Fruit fly (Drosophila melanogaster) whole organism, embryonic: ENCODE results near the gene Ant2.
A peak's percentile ranks its signal among the peaks of the same experiment; 100 is the strongest.

Experiments used
- Atf-2 ChIP-seq: fragments of 200-800 bp; sonication (Bioruptor generic); optimal IDR thresholded peaks from 2 replicates; lab custom pipeline; 2016; ENCODE audit warnings: missing biosample characterization, missing genetic modification characterization
- Atf3 ChIP-seq: fragments of 200-800 bp; sonication (Bioruptor generic); optimal IDR thresholded peaks from 3 replicates; lab custom pipeline; 2016; ENCODE audit warnings: missing biosample characterization, missing genetic modification characterization
- Bteb2 ChIP-seq: fragments of 200-800 bp; sonication (Bioruptor generic); optimal IDR thresholded peaks from 2 replicates; lab custom pipeline; 2016; ENCODE audit warnings: missing biosample characterization, missing genetic modification characterization
- CG10267 ChIP-seq: fragments of 200-800 bp; sonication (Bioruptor generic); optimal IDR thresholded peaks from 2 replicates; lab custom pipeline; 2018; ENCODE audit warnings: missing biosample characterization, mild to moderate bottlenecking, missing genetic modification characterization, moderate library complexity
- CG11456 ChIP-seq: fragments of 200-800 bp; sonication (Bioruptor generic); IDR thresholded peaks from 3 replicates; pipeline ENCODE4 v1.3.6; 2022; ENCODE audit warnings: missing biosample characterization, missing genetic modification characterization
- CG13287 ChIP-seq: fragments of 200-800 bp; sonication (Bioruptor generic); IDR thresholded peaks from 2 replicates; pipeline ENCODE4 v1.3.6; 2022; ENCODE audit warnings: missing biosample characterization, missing genetic modification characterization; ENCODE audit not compliant: partially characterized antibody
- CG15011 ChIP-seq: fragments of 200-800 bp; sonication (Bioruptor generic); optimal IDR thresholded peaks from 3 replicates; lab custom pipeline; 2018; ENCODE audit warnings: missing biosample characterization, mild to moderate bottlenecking, missing genetic modification characterization
- CG15073 ChIP-seq: fragments of 200-800 bp; sonication (Bioruptor generic); optimal IDR thresholded peaks from 2 replicates; lab custom pipeline; 2016; ENCODE audit warnings: missing biosample characterization, missing genetic modification characterization
- CG16863 ChIP-seq: fragments of 200-800 bp; sonication (Bioruptor generic); optimal IDR thresholded peaks from 3 replicates; lab custom pipeline; 2016; ENCODE audit warnings: missing biosample characterization, missing genetic modification characterization
- CG1832 ChIP-seq: fragments of 200-800 bp; sonication (Bioruptor generic); optimal IDR thresholded peaks from 2 replicates; lab custom pipeline; 2017; ENCODE audit warnings: missing biosample characterization, mild to moderate bottlenecking, missing genetic modification characterization, inconsistent platforms
- CG2129 ChIP-seq: fragments of 200-800 bp; sonication (Bioruptor generic); IDR thresholded peaks from 2 replicates; pipeline ENCODE4 v1.3.6; 2022; ENCODE audit warnings: missing biosample characterization, missing genetic modification characterization; ENCODE audit not compliant: partially characterized antibody
- CG31388 ChIP-seq: fragments of 200-800 bp; sonication (Bioruptor generic); optimal IDR thresholded peaks from 2 replicates; lab custom pipeline; 2016; ENCODE audit warnings: missing biosample characterization, missing genetic modification characterization
- CG4854 ChIP-seq: fragments of 200-800 bp; sonication (Bioruptor generic); optimal IDR thresholded peaks from 2 replicates; lab custom pipeline; 2016; ENCODE audit warnings: missing biosample characterization, missing genetic modification characterization, inconsistent platforms
- CG6175 ChIP-seq: fragments of 200-800 bp; sonication (Bioruptor generic); IDR thresholded peaks from 3 replicates; pipeline ENCODE4 v1.3.6; 2022; ENCODE audit warnings: missing biosample characterization, missing genetic modification characterization
- CG8281 ChIP-seq: fragments of 200-800 bp; sonication (Bioruptor generic); optimal IDR thresholded peaks from 2 replicates; lab custom pipeline; 2018; ENCODE audit warnings: missing biosample characterization, mild to moderate bottlenecking, missing genetic modification characterization, moderate library complexity
- Deaf1 ChIP-seq: fragments of 200-800 bp; optimal IDR thresholded peaks from 3 replicates; lab custom pipeline; 2019; ENCODE audit warnings: missing biosample characterization, mild to moderate bottlenecking, missing genetic modification characterization, moderate library complexity
- Dek ChIP-seq: fragments of 200-800 bp; sonication (Bioruptor generic); optimal IDR thresholded peaks from 3 replicates; lab custom pipeline; 2019; ENCODE audit warnings: missing biosample characterization, mild to moderate bottlenecking, missing genetic modification characterization, moderate library complexity
- Doc2 ChIP-seq: fragments of 200-800 bp; sonication (Bioruptor generic); IDR thresholded peaks from 2 replicates; pipeline ENCODE4 v1.3.6; 2022; ENCODE audit warnings: missing biosample characterization, missing genetic modification characterization
- Dp ChIP-seq: fragments of 200-800 bp; sonication (Bioruptor generic); optimal IDR thresholded peaks from 2 replicates; lab custom pipeline; 2018; ENCODE audit warnings: missing biosample characterization, mild to moderate bottlenecking, missing genetic modification characterization, moderate library complexity
- E2f2 ChIP-seq: fragments of 200-800 bp; sonication (Bioruptor generic); IDR thresholded peaks from 2 replicates; pipeline ENCODE4 v1.3.6; 2022; ENCODE audit warnings: missing biosample characterization, missing genetic modification characterization
- Hmx ChIP-seq: fragments of 200-800 bp; sonication (Bioruptor generic); optimal IDR thresholded peaks from 2 replicates; lab custom pipeline; 2016; ENCODE audit warnings: missing biosample characterization, missing genetic modification characterization
- Lhr ChIP-seq: fragments of 200-800 bp; sonication (Bioruptor generic); optimal IDR thresholded peaks from 3 replicates; lab custom pipeline; 2017; ENCODE audit warnings: mild to moderate bottlenecking, missing biosample characterization, missing genetic modification reagents, missing genetic modification characterization
- Mrtf ChIP-seq: fragments of 200-800 bp; sonication (Bioruptor generic); IDR thresholded peaks from 3 replicates; pipeline ENCODE4 v1.3.6; 2022; ENCODE audit warnings: missing biosample characterization, missing genetic modification characterization
- NC2α ChIP-seq: fragments of 200-800 bp; sonication (Bioruptor generic); optimal IDR thresholded peaks from 2 replicates; lab custom pipeline; 2016; ENCODE audit warnings: missing biosample characterization, missing genetic modification characterization
- NFAT ChIP-seq: fragments of 200-800 bp; sonication (Bioruptor generic); IDR thresholded peaks from 2 replicates; pipeline ENCODE4 v1.3.6; 2022; ENCODE audit warnings: missing biosample characterization, missing genetic modification characterization
- NfI ChIP-seq: fragments of 200-800 bp; sonication (Bioruptor generic); optimal IDR thresholded peaks from 3 replicates; lab custom pipeline; 2018; ENCODE audit warnings: missing biosample characterization, mild to moderate bottlenecking, missing genetic modification characterization, moderate library complexity
- Oli ChIP-seq: fragments of 200-800 bp; sonication (Bioruptor generic); optimal IDR thresholded peaks from 2 replicates; lab custom pipeline; 2018; ENCODE audit warnings: missing biosample characterization, mild to moderate bottlenecking, missing genetic modification characterization, moderate library complexity
- Vsx1 ChIP-seq: fragments of 200-800 bp; sonication (Bioruptor generic); optimal IDR thresholded peaks from 2 replicates; lab custom pipeline; 2017; ENCODE audit warnings: missing biosample characterization, mild to moderate bottlenecking, missing genetic modification characterization, missing genetic modification reagents
- al ChIP-seq: fragments of 200-800 bp; sonication (Bioruptor generic); IDR thresholded peaks from 2 replicates; pipeline ENCODE4 v1.3.6; 2022; ENCODE audit warnings: missing biosample characterization, missing genetic modification characterization
- bab2 ChIP-seq: fragments of 200-800 bp; sonication (Bioruptor generic); optimal IDR thresholded peaks from 2 replicates; lab custom pipeline; 2016; ENCODE audit warnings: missing biosample characterization, missing genetic modification characterization
- caup ChIP-seq: fragments of 200-800 bp; sonication (Bioruptor generic); optimal IDR thresholded peaks from 3 replicates; lab custom pipeline; 2017; ENCODE audit warnings: missing biosample characterization, mild to moderate bottlenecking, missing genetic modification characterization, moderate library complexity; ENCODE audit not compliant: severe bottlenecking
- chm ChIP-seq: fragments of 200-800 bp; sonication (Bioruptor generic); IDR thresholded peaks from 2 replicates; pipeline ENCODE4 v1.3.6; 2022; ENCODE audit warnings: missing biosample characterization, missing genetic modification characterization
- dan ChIP-seq: fragments of 200-800 bp; sonication (Bioruptor generic); IDR thresholded peaks from 2 replicates; pipeline ENCODE4 v1.3.6; 2022; ENCODE audit warnings: missing biosample characterization, missing genetic modification characterization
- dysf ChIP-seq: fragments of 200-800 bp; sonication (Bioruptor generic); IDR thresholded peaks from 3 replicates; pipeline ENCODE4 v1.3.6; 2022; ENCODE audit warnings: missing biosample characterization, missing genetic modification characterization
- en ChIP-seq: fragments of 200-800 bp; sonication (Bioruptor generic); optimal IDR thresholded peaks from 2 replicates; lab custom pipeline; 2016; ENCODE audit warnings: missing biosample characterization, missing genetic modification characterization
- esg ChIP-seq: fragments of 200-800 bp; sonication (Bioruptor generic); conservative IDR thresholded peaks from 2 replicates; pipeline ENCODE4 v1.3.6; 2022; ENCODE audit warnings: missing biosample characterization, missing genetic modification characterization
- ewg ChIP-seq: fragments of 200-800 bp; sonication (Bioruptor generic); optimal IDR thresholded peaks from 3 replicates; lab custom pipeline; 2017; ENCODE audit warnings: mild to moderate bottlenecking, missing biosample characterization, missing genetic modification reagents, missing genetic modification characterization
- fd102C ChIP-seq: fragments of 200-800 bp; sonication (Bioruptor generic); optimal IDR thresholded peaks from 2 replicates; lab custom pipeline; 2018; ENCODE audit warnings: missing biosample characterization, mild to moderate bottlenecking, missing genetic modification characterization, moderate library complexity
- fd64A ChIP-seq: fragments of 200-800 bp; sonication (Bioruptor generic); optimal IDR thresholded peaks from 3 replicates; lab custom pipeline; 2018; ENCODE audit warnings: missing biosample characterization, mild to moderate bottlenecking, missing genetic modification characterization
- fru ChIP-seq: fragments of >200 bp; optimal IDR thresholded peaks from 2 replicates; lab custom pipeline; 2017
- gsb ChIP-seq: fragments of 200-800 bp; sonication (Bioruptor generic); IDR thresholded peaks from 2 replicates; pipeline ENCODE4 v1.3.6; 2022; ENCODE audit warnings: missing biosample characterization, missing genetic modification characterization
- gt ChIP-seq: fragments of 200-800 bp; sonication (Bioruptor generic); IDR thresholded peaks from 2 replicates; pipeline ENCODE4 v1.3.6; 2022; ENCODE audit warnings: missing biosample characterization, missing genetic modification characterization
- h ChIP-seq: fragments of >200 bp; optimal IDR thresholded peaks from 2 replicates; lab custom pipeline; 2017
- inv ChIP-seq: fragments of 200-800 bp; sonication (Bioruptor generic); IDR thresholded peaks from 2 replicates; pipeline ENCODE4 v1.3.6; 2022; ENCODE audit warnings: missing biosample characterization, missing genetic modification characterization; ENCODE audit not compliant: partially characterized antibody
- klu ChIP-seq: fragments of 200-800 bp; sonication (Bioruptor generic); IDR thresholded peaks from 2 replicates; pipeline ENCODE4 v1.3.6; 2022; ENCODE audit warnings: missing biosample characterization, missing genetic modification characterization
- org-1 ChIP-seq: fragments of 200-800 bp; sonication (Bioruptor generic); optimal IDR thresholded peaks from 2 replicates; lab custom pipeline; 2017; ENCODE audit warnings: missing biosample characterization, missing genetic modification characterization
- pfk ChIP-seq: fragments of 200-800 bp; sonication (Bioruptor generic); optimal IDR thresholded peaks from 2 replicates; lab custom pipeline; 2018; ENCODE audit warnings: missing biosample characterization, mild to moderate bottlenecking, missing genetic modification characterization, moderate library complexity
- schlank ChIP-seq: fragments of 200-800 bp; sonication (Bioruptor generic); optimal IDR thresholded peaks from 2 replicates; lab custom pipeline; 2018; ENCODE audit warnings: missing biosample characterization, mild to moderate bottlenecking, missing genetic modification characterization
- sug ChIP-seq: fragments of 200-800 bp; optimal IDR thresholded peaks from 2 replicates; lab custom pipeline; 2019; ENCODE audit warnings: missing biosample characterization, mild to moderate bottlenecking, missing genetic modification characterization, moderate library complexity
- twi ChIP-seq: fragments of 200-800 bp; optimal IDR thresholded peaks from 2 replicates; lab custom pipeline; 2019; ENCODE audit warnings: missing biosample characterization, mild to moderate bottlenecking, missing genetic modification characterization, moderate library complexity
- tx ChIP-seq: fragments of 200-800 bp; sonication (Bioruptor generic); optimal IDR thresholded peaks from 2 replicates; lab custom pipeline; 2016; ENCODE audit warnings: missing biosample characterization, missing genetic modification characterization
- unc-4 ChIP-seq: fragments of 200-800 bp; sonication (Bioruptor generic); IDR thresholded peaks from 2 replicates; pipeline ENCODE4 v1.3.6; 2022; ENCODE audit warnings: missing biosample characterization, missing genetic modification characterization; ENCODE audit not compliant: partially characterized antibody

Gene Ant2

DNA sequence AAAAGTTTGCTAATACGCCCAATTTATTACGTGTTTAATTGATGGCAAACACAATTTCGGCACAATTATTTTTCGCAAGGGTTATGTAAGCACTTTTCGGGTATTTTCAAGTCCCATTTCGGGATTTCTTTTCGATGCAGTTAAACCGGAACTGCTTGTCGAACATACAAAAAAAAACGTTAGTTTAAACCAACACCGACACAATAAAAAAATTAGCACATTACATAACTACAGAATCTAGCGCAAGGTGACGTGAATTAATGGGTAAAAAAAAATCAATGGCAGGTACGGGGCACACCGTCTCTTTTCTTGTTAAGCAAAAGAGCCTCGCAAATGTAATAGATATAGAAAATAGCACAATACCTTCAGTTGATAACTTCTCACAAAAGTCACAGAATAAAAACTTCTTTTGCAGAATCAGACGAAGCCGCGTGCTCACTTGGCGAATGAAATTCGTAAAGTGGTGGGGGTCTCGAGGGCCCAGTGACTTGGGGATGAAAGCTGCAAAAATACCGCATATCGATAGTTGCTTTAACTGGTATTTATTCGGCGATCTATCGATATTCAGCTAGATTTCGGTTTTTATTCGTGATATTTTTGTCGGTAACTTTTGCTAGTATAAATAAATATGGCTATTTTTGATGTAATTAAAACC is at the start of gene Ant2, which contains the start of gene sesB (continued):
- TF ChIP-seq CG13287 (GFP tag; lab: Robert Waterston, UW), result peak; percentile 75
- no peak for TF ChIP-seq ewg (GFP tag; lab: Kevin White, UChicago)
- TF ChIP-seq schlank, result no peak
- TF ChIP-seq h (lab: Kevin White, UChicago), result no peak
- TF ChIP-seq CG2129 (GFP tag; lab: Robert Waterston, UW), result peak; percentile 53
- TF ChIP-seq CG10267 (tag; lab: Kevin White, UChicago), result peak; percentile 0
- TF ChIP-seq NFAT (GFP tag; lab: Robert Waterston, UW), result no peak
- no peak for TF ChIP-seq fd64A
- no peak for TF ChIP-seq sug (tag; lab: Kevin White, UChicago)
- no peak for TF ChIP-seq Atf3 (GFP tag; lab: Kevin White, UChicago)
- TF ChIP-seq Mrtf (GFP tag; lab: Robert Waterston, UW), result no peak
- no peak for TF ChIP-seq CG4854 (GFP tag; lab: Kevin White, UChicago)
- TF ChIP-seq fru, result no peak
- TF ChIP-seq Atf-2 (GFP tag; lab: Kevin White, UChicago), result no peak
- TF ChIP-seq esg, result no peak
- TF ChIP-seq Dek (tag; lab: Kevin White, UChicago), result no peak
- no peak for TF ChIP-seq CG15011 (GFP tag; lab: Kevin White, UChicago)
- no peak for TF ChIP-seq CG1832 (GFP tag; lab: Kevin White, UChicago)
- no peak for TF ChIP-seq al (GFP tag; lab: Robert Waterston, UW)
- no peak for TF ChIP-seq CG16863 (GFP tag; lab: Kevin White, UChicago)
- no peak for TF ChIP-seq Oli (tag; lab: Kevin White, UChicago)
- no peak for TF ChIP-seq Hmx (GFP tag; lab: Kevin White, UChicago)
- TF ChIP-seq Lhr (GFP tag; lab: Kevin White, UChicago), result peak; percentile 27
- TF ChIP-seq NC2α (GFP tag; lab: Kevin White, UChicago), result no peak
- no peak for TF ChIP-seq CG8281
- TF ChIP-seq org-1 (GFP tag; lab: Kevin White, UChicago), result no peak
- no peak for TF ChIP-seq NfI (GFP tag; lab: Kevin White, UChicago)
- TF ChIP-seq E2f2 (GFP tag; lab: Robert Waterston, UW), result no peak
- no peak for TF ChIP-seq Vsx1 (GFP tag; lab: Kevin White, UChicago)
- no peak for TF ChIP-seq tx (GFP tag; lab: Kevin White, UChicago)
- peak; percentile 35 for TF ChIP-seq pfk (GFP tag; lab: Kevin White, UChicago)
- no peak for TF ChIP-seq CG15073 (GFP tag; lab: Kevin White, UChicago)
- no peak for TF ChIP-seq fd102C
- no peak for TF ChIP-seq caup (GFP tag; lab: Kevin White, UChicago)
- TF ChIP-seq Doc2, result no peak
- peak; percentile 75 for TF ChIP-seq unc-4
- TF ChIP-seq CG6175 (GFP tag; lab: Robert Waterston, UW), result no peak
- no peak for TF ChIP-seq en (GFP tag; lab: Kevin White, UChicago)
- TF ChIP-seq inv (GFP tag; lab: Robert Waterston, UW), result peak; percentile 76
- TF ChIP-seq klu (GFP tag; lab: Robert Waterston, UW), result no peak
- TF ChIP-seq gt (GFP tag; lab: Robert Waterston, UW), result no peak
- no peak for TF ChIP-seq gsb (GFP tag; lab: Robert Waterston, UW)
- TF ChIP-seq twi (tag; lab: Kevin White, UChicago), result no peak
- no peak for TF ChIP-seq Bteb2
- TF ChIP-seq CG31388, result no peak
- no peak for TF ChIP-seq CG11456 (GFP tag; lab: Robert Waterston, UW)
- TF ChIP-seq Deaf1 (tag; lab: Kevin White, UChicago), result no peak
- TF ChIP-seq dysf (GFP tag; lab: Robert Waterston, UW), result no peak
- TF ChIP-seq bab2, result no peak
- peak; percentile 13 for TF ChIP-seq Dp (GFP tag; lab: Kevin White, UChicago)
- no peak for TF ChIP-seq chm
- no peak for TF ChIP-seq dan (GFP tag; lab: Robert Waterston, UW)
